Worm (Caenorhabditis elegans) whole organism, young adult: Measurements from ENCODE around the gene E02C12.19.

Experiments used
- F57C9.4 ChIP-seq: sonication (generic microtip); optimal IDR thresholded peaks from 2 replicates; lab custom pipeline; 2017; ENCODE audit warnings: mild to moderate bottlenecking, missing genetic modification characterization, missing compliant biosample characterization
- ets-4 ChIP-seq: fragments of 200-800 bp; sonication (Bioruptor generic); optimal IDR thresholded peaks from 2 replicates; lab custom pipeline; 2018; ENCODE audit warnings: mild to moderate bottlenecking, missing genetic modification characterization, missing compliant biosample characterization
- hmg-1.2 ChIP-seq: fragments of 200-800 bp; sonication (Bioruptor generic); IDR thresholded peaks from 2 replicates; pipeline ENCODE4 v1.3.6; 2022; ENCODE audit warnings: missing genetic modification reagents, missing genetic modification characterization, missing compliant biosample characterization
- hsf-1 ChIP-seq: fragments of 200-800 bp; sonication (Bioruptor generic); IDR thresholded peaks from 2 replicates; pipeline ENCODE4 v1.3.6; 2022; ENCODE audit warnings: missing genetic modification reagents, missing genetic modification characterization, missing compliant biosample characterization
- lir-1 ChIP-seq: fragments of 200-800 bp; sonication (Bioruptor generic); conservative IDR thresholded peaks from 2 replicates; pipeline ENCODE4 v1.3.6; 2022; ENCODE audit warnings: missing genetic modification reagents, missing genetic modification characterization, missing compliant biosample characterization
- madf-8 ChIP-seq: fragments of 200-800 bp; sonication (Bioruptor generic); conservative IDR thresholded peaks from 2 replicates; pipeline ENCODE4 v1.3.6; 2022; ENCODE audit warnings: missing genetic modification reagents, missing genetic modification characterization, missing compliant biosample characterization
- mes-4 ChIP-seq: sonication (generic microtip); optimal IDR thresholded peaks from 2 replicates; lab custom pipeline; 2016; ENCODE audit warnings: missing genotype, missing genetic modification characterization, missing compliant biosample characterization
- nhr-90 ChIP-seq: sonication (generic microtip); optimal IDR thresholded peaks from 2 replicates; lab custom pipeline; 2016; ENCODE audit warnings: missing genotype, mild to moderate bottlenecking, missing genetic modification characterization, missing compliant biosample characterization
- snpc-4 ChIP-seq, 5 experiments: fragments of 150-350 bp in 1 of 5; sonication (generic microtip) in 4 of 5; optimal IDR thresholded peaks; 2 replicates each; lab custom pipeline; 2014 to 2018; ENCODE audit warnings: missing genetic modification characterization in 5 of 5, missing biosample characterization in 3 of 5, antibody characterized with exemption in 2 of 5, mild to moderate bottlenecking in 2 of 5, missing compliant biosample characterization in 2 of 5, missing genotype in 2 of 5, moderate library complexity in 2 of 5, missing genetic modification reagents in 1 of 5
- unc-62 ChIP-seq: fragments of 150-350 bp; optimal IDR thresholded peaks from 2 replicates; lab custom pipeline; 2014; ENCODE audit warnings: missing biosample characterization, missing genetic modification reagents, missing genetic modification characterization

- TF ChIP-seq mes-4 (tag; lab: Kevin White, UChicago): no peak
- no peak for TF ChIP-seq unc-62
- no peak for TF ChIP-seq F57C9.4 (tag; lab: Kevin White, UChicago)
- TF ChIP-seq snpc-4 (GFP tag; optimal IDR thresholded peaks at IDR 0.05; lab: Kevin White, UChicago): no peak
- no peak for TF ChIP-seq snpc-4 (tag; optimal IDR thresholded peaks at IDR 0.05; lab: Kevin White, UChicago)
- TF ChIP-seq ets-4: no peak
- TF ChIP-seq nhr-90 (tag; lab: Kevin White, UChicago): no peak
- no peak for TF ChIP-seq lir-1
- no peak for TF ChIP-seq hmg-1.2
- no peak for TF ChIP-seq hsf-1
- TF ChIP-seq madf-8 (GFP tag; lab: Robert Waterston, UW): no peak
Observed at ce11 chrV:9373473-9373872, 2.8 kb downstream of the E02C12.19 start, which contains the start of gene E02C12.8.
